Worm (Caenorhabditis elegans) whole organism, L3 larva: ENCODE measurements around the gene R144.6.

ENCODE experiments used
- R02D3.7 ChIP-seq: fragments of 150-350 bp; optimal IDR thresholded peaks from 2 replicates; lab custom pipeline; 2014; ENCODE audit warnings: missing biosample characterization, missing genetic modification characterization
- ZK546.5 ChIP-seq: sonication (generic microtip); optimal IDR thresholded peaks from 2 replicates; lab custom pipeline; 2017; ENCODE audit warnings: missing biosample characterization, missing genetic modification characterization
- aly-2 ChIP-seq: fragments of 150-350 bp; optimal IDR thresholded peaks from 2 replicates; lab custom pipeline; 2014; ENCODE audit warnings: missing biosample characterization, missing genetic modification characterization
- ceh-28 ChIP-seq: fragments of 150-350 bp; optimal IDR thresholded peaks from 2 replicates; lab custom pipeline; 2014; ENCODE audit warnings: missing biosample characterization, missing genetic modification reagents, missing genetic modification characterization
- ceh-82 ChIP-seq: fragments of 150-350 bp; optimal IDR thresholded peaks from 2 replicates; lab custom pipeline; 2014; ENCODE audit warnings: missing biosample characterization, missing genetic modification characterization
- daf-12 ChIP-seq: fragments of 150-350 bp; optimal IDR thresholded peaks from 2 replicates; lab custom pipeline; 2014; ENCODE audit warnings: missing biosample characterization, missing genetic modification reagents, missing genetic modification characterization
- egl-5 ChIP-seq: fragments of 150-350 bp; optimal IDR thresholded peaks from 2 replicates; lab custom pipeline; 2017; ENCODE audit warnings: missing biosample characterization, missing genetic modification reagents, missing genetic modification characterization, inconsistent platforms
- elt-1 ChIP-seq: fragments of 150-350 bp; optimal IDR thresholded peaks from 2 replicates; lab custom pipeline; 2014; ENCODE audit warnings: missing biosample characterization, missing genetic modification characterization
- elt-2 ChIP-seq: sonication (generic microtip); optimal IDR thresholded peaks from 2 replicates; lab custom pipeline; 2016; ENCODE audit warnings: missing genetic modification reagents, mild to moderate bottlenecking, missing genetic modification characterization, missing compliant biosample characterization
- elt-3 ChIP-seq, 3 experiments: fragments of 150-350 bp in 1 of 3; sonication (generic microtip) in 2 of 3; optimal IDR thresholded peaks; 2 replicates in 2 of 3; 4 replicates in 1 of 3; lab custom pipeline; 2014 to 2017; ENCODE audit warnings: missing biosample characterization in 3 of 3, missing genetic modification characterization in 3 of 3
- eor-1 ChIP-seq, 2 experiments: fragments of 150-350 bp; optimal IDR thresholded peaks; 2 replicates each; lab custom pipeline; 2014 to 2018; ENCODE audit warnings: missing biosample characterization in 2 of 2, missing genetic modification characterization in 2 of 2
- fkh-2 ChIP-seq: fragments of 150-350 bp; optimal IDR thresholded peaks from 2 replicates; lab custom pipeline; 2014; ENCODE audit warnings: missing biosample characterization, missing genetic modification reagents, missing genetic modification characterization
- fos-1 ChIP-seq: fragments of 150-350 bp; optimal IDR thresholded peaks from 2 replicates; lab custom pipeline; 2014; ENCODE audit warnings: missing biosample characterization, missing genetic modification characterization
- hmg-11 ChIP-seq: sonication (generic microtip); optimal IDR thresholded peaks from 2 replicates; lab custom pipeline; 2016; ENCODE audit warnings: missing genetic modification characterization, missing compliant biosample characterization
- jun-1 ChIP-seq: fragments of 150-350 bp; optimal IDR thresholded peaks from 2 replicates; lab custom pipeline; 2014; ENCODE audit warnings: missing biosample characterization, missing genetic modification reagents, missing genetic modification characterization
- lin-15B ChIP-seq: fragments of 150-350 bp; optimal IDR thresholded peaks from 2 replicates; lab custom pipeline; 2014; ENCODE audit warnings: missing biosample characterization, missing genetic modification characterization
- lin-39 ChIP-seq: fragments of 150-350 bp; optimal IDR thresholded peaks from 2 replicates; lab custom pipeline; 2018; ENCODE audit warnings: missing biosample characterization, missing genetic modification reagents, missing genetic modification characterization
- lsy-12 ChIP-seq: sonication (generic microtip); optimal IDR thresholded peaks from 2 replicates; lab custom pipeline; 2016; ENCODE audit warnings: mild to moderate bottlenecking, missing genetic modification characterization, missing compliant biosample characterization
- nfya-1 ChIP-seq: sonication (generic microtip); optimal IDR thresholded peaks from 2 replicates; lab custom pipeline; 2017; ENCODE audit warnings: missing genetic modification characterization, mild to moderate bottlenecking, missing compliant biosample characterization, antibody characterized with exemption, moderate library complexity; ENCODE audit not compliant: insufficient read depth
- nhr-23 ChIP-seq: fragments of 150-350 bp; optimal IDR thresholded peaks from 2 replicates; lab custom pipeline; 2014; ENCODE audit warnings: missing biosample characterization, missing genetic modification reagents, missing genetic modification characterization
- nhr-237 ChIP-seq: fragments of 150-350 bp; optimal IDR thresholded peaks from 2 replicates; lab custom pipeline; 2014; ENCODE audit warnings: missing biosample characterization, missing genetic modification characterization
- nhr-25 ChIP-seq: sonication (generic microtip); optimal IDR thresholded peaks from 2 replicates; lab custom pipeline; 2017; ENCODE audit warnings: missing biosample characterization, missing genetic modification characterization
- nhr-43 ChIP-seq: sonication (generic microtip); optimal IDR thresholded peaks from 2 replicates; lab custom pipeline; 2016; ENCODE audit warnings: mild to moderate bottlenecking, missing genetic modification characterization, missing compliant biosample characterization; ENCODE audit not compliant: poor library complexity, severe bottlenecking
- pha-4 ChIP-seq: fragments of 150-350 bp; optimal IDR thresholded peaks from 2 replicates; lab custom pipeline; 2014; ENCODE audit warnings: missing biosample characterization, missing genetic modification reagents, missing genetic modification characterization
- skn-1 ChIP-seq: fragments of 150-350 bp; optimal IDR thresholded peaks from 2 replicates; lab custom pipeline; 2014; ENCODE audit warnings: missing biosample characterization, missing genetic modification characterization
- snpc-4 ChIP-seq: fragments of 150-350 bp; optimal IDR thresholded peaks from 2 replicates; lab custom pipeline; 2014; ENCODE audit warnings: missing biosample characterization, missing genetic modification characterization
- tbx-2 ChIP-seq: sonication (generic microtip); optimal IDR thresholded peaks from 2 replicates; lab custom pipeline; 2016; ENCODE audit warnings: mild to moderate bottlenecking, missing genetic modification characterization, missing compliant biosample characterization
- unc-39 ChIP-seq: sonication (generic microtip); optimal IDR thresholded peaks from 4 replicates; lab custom pipeline; 2017; ENCODE audit warnings: missing biosample characterization, missing genetic modification characterization
- unc-62 ChIP-seq: fragments of 150-350 bp; sonication (generic microtip); optimal IDR thresholded peaks from 4 replicates; lab custom pipeline; 2014; ENCODE audit warnings: missing biosample characterization, missing genetic modification reagents, missing genetic modification characterization
- zag-1 ChIP-seq: fragments of 150-350 bp; optimal IDR thresholded peaks from 2 replicates; lab custom pipeline; 2014; ENCODE audit warnings: missing biosample characterization, missing genetic modification characterization
- ztf-4 ChIP-seq: fragments of 150-350 bp; optimal IDR thresholded peaks from 2 replicates; lab custom pipeline; 2014; ENCODE audit warnings: missing biosample characterization, missing genetic modification characterization

Gene R144.6

ce11 chrIII:5044709-5045108, 40.2 kb upstream of the R144.6 start, which contains the start of gene C45G9.14:
TSS of gene C45G9.14 (plus strand) at chrIII:5045009.
- TF ChIP-seq tbx-2 (tag; lab: Kevin White, UChicago) (no peak), ceh-28 (no peak), fkh-2 (no peak), snpc-4 (tag; lab: Kevin White, UChicago) (no peak), nhr-237 (tag; lab: Kevin White, UChicago) (no peak), zag-1 (no peak), nfya-1 (tag; lab: Kevin White, UChicago) (no peak), nhr-25 (tag; lab: Kevin White, UChicago) (no peak), fos-1 (no peak), nhr-43 (tag; lab: Kevin White, UChicago) (no peak)

ce11 chrIII:5042112-5042511, 37.6 kb upstream of the R144.6 start, which contains the start of gene nlp-43:
TSS of gene nlp-43 (plus strand) at chrIII:5042412.
- TF ChIP-seq R02D3.7 (no peak), hmg-11 (no peak), nhr-43 (tag; lab: Kevin White, UChicago) (no peak), unc-39 (no peak), unc-62 (GFP tag; lab: Kevin White, UChicago) (no peak), jun-1 (tag; lab: Kevin White, UChicago) (no peak), fos-1 (no peak), aly-2 (tag; lab: Kevin White, UChicago) (no peak), eor-1 (tag; optimal IDR thresholded peaks at IDR 0.05; lab: Kevin White, UChicago) (no peak), lin-15B (tag; lab: Kevin White, UChicago) (no peak), skn-1 (tag; lab: Kevin White, UChicago) (no peak), elt-3 (tag; optimal IDR thresholded peaks at IDR 0.05; lab: Kevin White, UChicago) (no peak), ZK546.5 (tag; lab: Kevin White, UChicago) (no peak), zag-1 (no peak), tbx-2 (tag; lab: Kevin White, UChicago) (no peak), ceh-82 (no peak), nhr-25 (tag; lab: Kevin White, UChicago) (no peak), ztf-4 (tag; lab: Kevin White, UChicago) (no peak), pha-4 (tag; lab: Kevin White, UChicago) (no peak)

DNA sequence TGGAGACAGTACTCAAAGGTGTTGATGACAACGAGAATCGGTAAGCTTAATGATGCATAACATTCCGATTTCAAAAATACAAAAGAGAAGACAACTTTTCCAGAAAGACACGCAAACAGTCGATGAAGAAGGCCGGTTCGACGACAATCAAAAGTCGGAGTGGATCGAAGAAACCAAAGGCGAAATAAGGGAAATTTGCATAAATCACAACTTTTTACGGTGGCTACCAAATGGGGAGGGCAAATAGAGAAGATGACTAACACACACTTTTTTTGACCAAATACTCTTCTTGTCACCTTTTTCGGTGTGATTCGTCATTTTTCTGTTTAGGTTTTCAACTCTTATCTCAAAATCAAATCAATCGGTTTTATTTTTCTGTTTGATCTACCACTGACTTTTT, 31.6 kb upstream of the R144.6 start, which contains the start of gene C45G9.6:
Gene C45G9.6, plus strand, starts transcription at position 301 of the 400 bp plus-strand sequence.
- TF ChIP-seq zag-1 = no peak
- peak; percentile 4 for TF ChIP-seq egl-5 (tag; lab: Kevin White, UChicago)

- peak; percentile 65 for TF ChIP-seq skn-1 (tag; lab: Kevin White, UChicago)
- TF ChIP-seq lsy-12 (tag; lab: Kevin White, UChicago) = peak; percentile 73
- TF ChIP-seq nhr-23 (tag; lab: Kevin White, UChicago) = peak; percentile 67
- peak; percentile 10 for TF ChIP-seq R02D3.7
- peak; percentile 58 for TF ChIP-seq nhr-43 (tag; lab: Kevin White, UChicago)
- peak; percentile 59 for TF ChIP-seq lin-39 (tag; lab: Kevin White, UChicago)
- peak; percentile 32 for TF ChIP-seq aly-2 (tag; lab: Kevin White, UChicago)
- TF ChIP-seq hmg-11 = peak; percentile 94
- peak; percentile 67 for TF ChIP-seq nhr-25 (tag; lab: Kevin White, UChicago)
- TF ChIP-seq jun-1 (tag; lab: Kevin White, UChicago) = peak; percentile 69
- TF ChIP-seq elt-1 = peak; percentile 11
- TF ChIP-seq tbx-2 (tag; lab: Kevin White, UChicago) = peak; percentile 65
- peak; percentile 62 for TF ChIP-seq elt-2 (tag; lab: Kevin White, UChicago)
- TF ChIP-seq nfya-1 (tag; lab: Kevin White, UChicago) = peak; percentile 67
- TF ChIP-seq pha-4 (tag; lab: Kevin White, UChicago) = peak; percentile 76
These were observed 26.9 kb upstream of the R144.6 start for ce11 chrIII:5031375-5031836.

DNA sequence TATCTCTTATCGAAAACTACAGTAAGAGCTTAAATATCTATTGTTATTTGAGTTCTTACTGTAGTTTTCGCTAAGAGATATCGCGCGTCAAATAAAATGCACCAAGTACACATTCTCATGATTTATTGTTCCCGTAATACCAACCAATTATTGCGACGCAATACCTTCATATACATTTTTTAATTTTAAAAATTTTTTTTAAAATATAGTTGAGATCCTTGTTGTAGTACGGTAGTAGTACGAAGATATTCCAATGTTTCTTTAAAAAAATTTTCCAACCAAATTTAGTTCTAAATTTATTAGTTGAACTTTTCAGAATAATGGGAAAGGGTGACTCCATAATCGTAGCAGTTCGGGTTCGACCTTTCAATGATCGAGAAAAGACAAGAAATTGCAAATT, 26.1 kb upstream of the R144.6 start, which contains the start of gene klp-6:
Gene klp-6, plus strand, starts transcription at position 301 of the 400 bp plus-strand sequence.
- TF ChIP-seq daf-12 = no peak
